Worm (Caenorhabditis elegans): ENCODE measurements around the gene K07D4.9.

- TF ChIP-seq ztf-22 (GFP tag; optimal IDR thresholded peaks at IDR 0.05), result no peak
- TF ChIP-seq K12H6.12 (tag; optimal IDR thresholded peaks at IDR 0.05), result no peak
- no peak for TF ChIP-seq ZK185.1 (tag; optimal IDR thresholded peaks at IDR 0.05; ENCODE audit: poor library complexity, severe bottlenecking)
- TF ChIP-seq unc-130 (GFP tag; optimal IDR thresholded peaks at IDR 0.05), result no peak
- TF ChIP-seq ccch-3 (GFP tag; optimal IDR thresholded peaks at IDR 0.05), result no peak
- no peak for TF ChIP-seq B0019.2 (GFP tag; conservative IDR thresholded peaks at IDR 0.05)
- no peak for TF ChIP-seq ceh-100 (GFP tag; IDR thresholded peaks at IDR 0.05)
- TF ChIP-seq Y95B8A.8 (GFP tag; IDR thresholded peaks at IDR 0.05), result no peak
These were observed 3.9 kb downstream of the K07D4.9 start, which contains the start of gene K07D4.4 for ce11 chrII:4032293-4032692.

All from whole organism, young adult.